Worm (Caenorhabditis elegans) whole organism, L2 larva: ENCODE data around the gene arp-6.

Experiments used
- C34F6.9 ChIP-seq: fragments of 150-350 bp; optimal IDR thresholded peaks from 2 replicates; lab custom pipeline; 2014; ENCODE audit warnings: missing biosample characterization, missing genetic modification characterization
- F13H6.1 ChIP-seq: sonication (generic microtip); optimal IDR thresholded peaks from 2 replicates; lab custom pipeline; 2016; ENCODE audit warnings: missing genetic modification characterization, missing compliant biosample characterization
- R02D3.7 ChIP-seq: fragments of 150-350 bp; optimal IDR thresholded peaks from 2 replicates; lab custom pipeline; 2014; ENCODE audit warnings: missing biosample characterization, missing genetic modification characterization
- ZK546.5 ChIP-seq: sonication (generic microtip); optimal IDR thresholded peaks from 2 replicates; lab custom pipeline; 2017; ENCODE audit warnings: missing biosample characterization, missing genetic modification characterization
- aly-2 ChIP-seq: fragments of 150-350 bp; optimal IDR thresholded peaks from 2 replicates; lab custom pipeline; 2014; ENCODE audit warnings: missing biosample characterization, missing genetic modification characterization
- ama-1 ChIP-seq: fragments of 150-350 bp; optimal IDR thresholded peaks from 2 replicates; lab custom pipeline; 2018; ENCODE audit warnings: inconsistent platforms
- ceh-16 ChIP-seq: fragments of 150-350 bp; optimal IDR thresholded peaks from 2 replicates; lab custom pipeline; 2014; ENCODE audit warnings: missing biosample characterization, missing genetic modification characterization
- ceh-82 ChIP-seq: fragments of 150-350 bp; optimal IDR thresholded peaks from 2 replicates; lab custom pipeline; 2014; ENCODE audit warnings: missing biosample characterization, missing genetic modification characterization
- crh-2 ChIP-seq: sonication (generic microtip); optimal IDR thresholded peaks from 2 replicates; lab custom pipeline; 2017; ENCODE audit warnings: missing biosample characterization, missing genetic modification characterization
- dmd-4 ChIP-seq: sonication (generic microtip); optimal IDR thresholded peaks from 2 replicates; lab custom pipeline; 2017; ENCODE audit warnings: missing biosample characterization, missing genetic modification characterization
- egl-27 ChIP-seq: sonication (generic microtip); optimal IDR thresholded peaks from 3 replicates; lab custom pipeline; 2017; ENCODE audit warnings: missing biosample characterization, missing genetic modification reagents, missing genetic modification characterization
- elt-1 ChIP-seq: fragments of 150-350 bp; optimal IDR thresholded peaks from 2 replicates; lab custom pipeline; 2014; ENCODE audit warnings: missing biosample characterization, missing genetic modification characterization
- elt-3 ChIP-seq: sonication (generic microtip); optimal IDR thresholded peaks from 2 replicates; lab custom pipeline; 2017; ENCODE audit warnings: missing biosample characterization, missing genetic modification characterization
- fos-1 ChIP-seq: fragments of 150-350 bp; optimal IDR thresholded peaks from 2 replicates; lab custom pipeline; 2014; ENCODE audit warnings: missing biosample characterization, missing genetic modification characterization
- gmeb-1 ChIP-seq: fragments of 150-350 bp; optimal IDR thresholded peaks from 2 replicates; lab custom pipeline; 2014; ENCODE audit warnings: missing biosample characterization, missing genetic modification characterization
- lin-11 ChIP-seq: fragments of 150-350 bp; sonication (generic microtip); optimal IDR thresholded peaks from 2 replicates; lab custom pipeline; 2014; ENCODE audit warnings: missing biosample characterization, missing genetic modification characterization, inconsistent platforms, mixed read lengths
- lin-13 ChIP-seq: fragments of 150-350 bp; optimal IDR thresholded peaks from 2 replicates; lab custom pipeline; 2014; ENCODE audit warnings: missing biosample characterization, missing genetic modification reagents, missing genetic modification characterization
- lin-39 ChIP-seq: fragments of 150-350 bp; optimal IDR thresholded peaks from 2 replicates; lab custom pipeline; 2014; ENCODE audit warnings: missing biosample characterization, missing genetic modification reagents, missing genetic modification characterization
- lsy-2 ChIP-seq, 2 experiments: fragments of 150-350 bp in 1 of 2; sonication (generic microtip) in 1 of 2; optimal IDR thresholded peaks; 2 replicates each; lab custom pipeline; 2014 to 2017; ENCODE audit warnings: missing biosample characterization in 2 of 2, missing genetic modification characterization in 2 of 2
- mab-5 ChIP-seq: fragments of 150-350 bp; optimal IDR thresholded peaks from 2 replicates; lab custom pipeline; 2014; ENCODE audit warnings: missing biosample characterization, missing genetic modification characterization
- mbf-1 ChIP-seq: sonication (generic microtip); optimal IDR thresholded peaks from 2 replicates; lab custom pipeline; 2017; ENCODE audit warnings: missing biosample characterization, missing genetic modification characterization
- mdl-1 ChIP-seq, 2 experiments: fragments of 150-350 bp in 1 of 2; sonication (generic microtip) in 1 of 2; optimal IDR thresholded peaks; 2 replicates each; lab custom pipeline; 2017; ENCODE audit warnings: missing biosample characterization in 2 of 2, missing genetic modification characterization in 2 of 2
- nhr-10 ChIP-seq: sonication (generic microtip); optimal IDR thresholded peaks from 2 replicates; lab custom pipeline; 2017; ENCODE audit warnings: missing biosample characterization, missing genetic modification characterization
- nhr-11 ChIP-seq: fragments of 150-350 bp; optimal IDR thresholded peaks from 2 replicates; lab custom pipeline; 2014; ENCODE audit warnings: missing biosample characterization, missing genetic modification characterization
- nhr-12 ChIP-seq: fragments of 150-350 bp; optimal IDR thresholded peaks from 2 replicates; lab custom pipeline; 2014; ENCODE audit warnings: missing biosample characterization, missing genetic modification characterization
- nhr-129 ChIP-seq: fragments of 150-350 bp; optimal IDR thresholded peaks from 2 replicates; lab custom pipeline; 2014; ENCODE audit warnings: missing biosample characterization, missing genetic modification characterization
- nhr-21 ChIP-seq: fragments of 150-350 bp; optimal IDR thresholded peaks from 2 replicates; lab custom pipeline; 2014; ENCODE audit warnings: missing biosample characterization, missing genetic modification characterization
- nhr-23 ChIP-seq: fragments of 150-350 bp; optimal IDR thresholded peaks from 2 replicates; lab custom pipeline; 2014; ENCODE audit warnings: missing biosample characterization, missing genetic modification reagents, missing genetic modification characterization
- nhr-237 ChIP-seq: fragments of 150-350 bp; optimal IDR thresholded peaks from 2 replicates; lab custom pipeline; 2014; ENCODE audit warnings: missing biosample characterization, missing genetic modification characterization
- nhr-25 ChIP-seq: fragments of 150-350 bp; sonication (generic microtip); optimal IDR thresholded peaks from 3 replicates; lab custom pipeline; 2014; ENCODE audit warnings: missing biosample characterization, missing genetic modification characterization
- nhr-6 ChIP-seq: fragments of 150-350 bp; optimal IDR thresholded peaks from 2 replicates; lab custom pipeline; 2014; ENCODE audit warnings: missing biosample characterization, missing genetic modification characterization
- nhr-77 ChIP-seq: fragments of 150-350 bp; optimal IDR thresholded peaks from 2 replicates; lab custom pipeline; 2014; ENCODE audit warnings: missing biosample characterization, missing genetic modification characterization
- peb-1 ChIP-seq: fragments of 150-350 bp; optimal IDR thresholded peaks from 2 replicates; lab custom pipeline; 2014; ENCODE audit warnings: missing biosample characterization, missing genetic modification characterization
- sem-4 ChIP-seq: fragments of 150-350 bp; optimal IDR thresholded peaks from 2 replicates; lab custom pipeline; 2014; ENCODE audit warnings: missing biosample characterization, missing genetic modification reagents, missing genetic modification characterization
- skn-1 ChIP-seq: sonication (generic microtip); optimal IDR thresholded peaks from 2 replicates; lab custom pipeline; 2017; ENCODE audit warnings: missing biosample characterization, missing genetic modification characterization
- sma-3 ChIP-seq: sonication (generic microtip); optimal IDR thresholded peaks from 2 replicates; lab custom pipeline; 2016; ENCODE audit warnings: missing genetic modification reagents, missing genetic modification characterization, missing compliant biosample characterization
- sma-9 ChIP-seq, 2 experiments: fragments of 150-350 bp in 1 of 2; sonication (generic microtip) in 1 of 2; optimal IDR thresholded peaks; 2 replicates each; lab custom pipeline; 2014 to 2016; ENCODE audit warnings: missing genetic modification characterization in 2 of 2, mild to moderate bottlenecking in 1 of 2, missing biosample characterization in 1 of 2, missing compliant biosample characterization in 1 of 2, missing genetic modification reagents in 1 of 2, moderate library complexity in 1 of 2
- snpc-4 ChIP-seq: fragments of 150-350 bp; optimal IDR thresholded peaks from 2 replicates; lab custom pipeline; 2014; ENCODE audit warnings: missing biosample characterization, missing genetic modification characterization
- unc-39 ChIP-seq: fragments of 150-350 bp; optimal IDR thresholded peaks from 2 replicates; lab custom pipeline; 2014; ENCODE audit warnings: missing biosample characterization, missing genetic modification characterization
- unc-55 ChIP-seq: fragments of 150-350 bp; sonication (generic microtip); optimal IDR thresholded peaks from 3 replicates; lab custom pipeline; 2014; ENCODE audit warnings: missing biosample characterization, missing genetic modification reagents, missing genetic modification characterization
- ztf-1 ChIP-seq: fragments of 200-800 bp; sonication (Bioruptor generic); conservative IDR thresholded peaks from 2 replicates; pipeline ENCODE4 v1.3.6; 2022; ENCODE audit warnings: missing genetic modification characterization, missing compliant biosample characterization
- ztf-11 ChIP-seq: sonication (generic microtip); optimal IDR thresholded peaks from 2 replicates; lab custom pipeline; 2017; ENCODE audit warnings: missing biosample characterization, missing genetic modification characterization
- ztf-4 ChIP-seq: fragments of 150-350 bp; optimal IDR thresholded peaks from 2 replicates; lab custom pipeline; 2014; ENCODE audit warnings: missing biosample characterization, missing genetic modification characterization

Gene arp-6

DNA sequence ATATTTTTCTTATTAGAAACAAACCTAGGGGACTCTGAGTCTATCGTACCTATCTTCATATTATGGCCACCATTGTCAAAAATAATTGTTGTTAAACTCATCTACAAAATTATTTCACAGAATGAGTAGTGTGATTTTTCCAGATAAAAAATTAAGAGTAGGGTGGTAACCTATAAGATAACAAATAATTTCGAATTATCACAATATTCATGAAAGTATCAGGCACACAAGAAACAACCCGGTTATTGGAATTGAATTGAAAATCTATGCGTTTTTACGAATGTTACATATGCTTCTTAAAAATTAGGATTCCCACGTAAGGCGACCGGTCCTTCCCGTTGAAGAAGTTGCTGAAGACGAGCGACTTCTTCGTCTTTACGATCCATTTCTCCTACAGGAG lies at the start of gene arp-6:
TSS of gene arp-6 (minus strand) at position 101 of the 400 bp plus-strand sequence.
- no peak for TF ChIP-seq ama-1 (lab: Kevin White, UChicago)
- no peak for TF ChIP-seq ceh-16 (tag; lab: Kevin White, UChicago)
- TF ChIP-seq sma-9 (GFP tag; optimal IDR thresholded peaks at IDR 0.05; lab: Kevin White, UChicago), result no peak
- no peak for TF ChIP-seq sma-9 (tag; optimal IDR thresholded peaks at IDR 0.05; lab: Kevin White, UChicago)
- no peak for TF ChIP-seq mbf-1 (tag; lab: Kevin White, UChicago)

DNA sequence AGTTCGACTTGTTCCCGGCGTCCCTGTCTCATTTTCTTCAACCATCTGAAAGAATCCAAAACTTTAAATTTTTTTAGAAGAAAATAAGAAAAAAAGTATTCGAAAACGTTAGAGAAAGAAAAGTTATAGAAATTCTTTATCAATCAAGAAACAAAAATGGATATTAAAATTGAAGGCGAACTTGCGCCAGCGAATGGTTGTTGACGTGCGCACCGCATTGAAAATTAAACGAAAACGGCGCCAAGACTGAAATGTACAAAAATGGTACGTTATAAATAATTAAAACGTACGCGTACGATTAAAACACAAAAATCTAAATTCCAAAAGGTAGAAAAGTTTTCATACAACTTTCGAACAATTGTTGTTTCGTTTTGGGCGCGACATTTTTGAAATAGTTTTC lies 49.7 kb upstream of the arp-6 start, which contains the start of gene K02C4.3:
TSS of gene K02C4.3 (minus strand) at position 51 of the 400 bp plus-strand sequence.
- TF ChIP-seq sem-4 (peak; percentile 24), aly-2 (tag; lab: Kevin White, UChicago) (no peak), ceh-82 (tag; lab: Kevin White, UChicago) (no peak), nhr-11 (no peak), sma-3 (GFP tag; lab: Kevin White, UChicago) (peak; percentile 63), C34F6.9 (tag; lab: Kevin White, UChicago) (peak; percentile 81), unc-55 (peak; percentile 69), lsy-2 (tag; optimal IDR thresholded peaks at IDR 0.05; lab: Kevin White, UChicago) (peak; percentile 61 to 87), peb-1 (tag; lab: Kevin White, UChicago) (no peak), F13H6.1 (peak; percentile 55), nhr-21 (tag; lab: Kevin White, UChicago) (peak; percentile 51), nhr-25 (tag; lab: Kevin White, UChicago) (peak; percentile 66), ztf-11 (tag; lab: Kevin White, UChicago) (no peak), snpc-4 (peak; percentile 87), lin-39 (tag; lab: Kevin White, UChicago) (no peak), R02D3.7 (tag; lab: Kevin White, UChicago) (no peak), sma-9 (GFP tag; optimal IDR thresholded peaks at IDR 0.05; lab: Kevin White, UChicago) (peak; percentile 80), sma-9 (tag; optimal IDR thresholded peaks at IDR 0.05; lab: Kevin White, UChicago) (no peak), unc-39 (tag; lab: Kevin White, UChicago) (no peak), gmeb-1 (tag; lab: Kevin White, UChicago) (peak; percentile 92), lin-13 (peak; percentile 65), crh-2 (peak; percentile 83), nhr-6 (tag; lab: Kevin White, UChicago) (peak; percentile 16), nhr-129 (peak; percentile 64), fos-1 (tag; lab: Kevin White, UChicago) (peak; percentile 53), ztf-4 (tag; lab: Kevin White, UChicago) (peak; percentile 51), nhr-77 (tag; lab: Kevin White, UChicago) (no peak), mab-5 (peak; percentile 40), lin-11 (peak; percentile 52), nhr-237 (tag; lab: Kevin White, UChicago) (no peak), ama-1 (lab: Kevin White, UChicago) (no peak), egl-27 (tag; lab: Kevin White, UChicago) (no peak)
- TF ChIP-seq, all 48 proteins: peak for 19

DNA sequence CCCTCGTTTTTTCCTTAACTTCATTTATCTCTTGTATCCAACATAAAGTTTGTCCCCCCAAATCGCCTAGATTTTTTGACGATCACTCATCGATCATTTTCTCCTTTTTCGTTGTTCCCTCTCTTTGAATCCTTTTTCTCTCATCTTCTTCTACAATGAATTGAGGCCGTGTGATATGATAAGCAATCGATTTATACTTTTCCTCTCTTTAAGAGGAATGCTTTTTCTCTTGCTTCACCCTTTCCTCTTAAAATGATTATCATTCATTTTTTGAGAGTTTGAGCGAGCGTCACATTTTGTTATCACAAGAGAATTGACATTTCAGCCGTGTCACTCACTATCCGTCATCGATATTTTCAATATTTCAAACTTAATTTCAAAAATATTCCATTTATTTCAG lies 40.9 kb upstream of the arp-6 start, which contains the start of gene K02C4.5:
TSS of gene K02C4.5 (plus strand) at position 395 of the 400 bp plus-strand sequence.
- TF ChIP-seq crh-2 (peak; percentile 48), gmeb-1 (tag; lab: Kevin White, UChicago) (no peak), skn-1 (tag; lab: Kevin White, UChicago) (peak; percentile 11), fos-1 (tag; lab: Kevin White, UChicago) (peak; percentile 98)
- TF ChIP-seq, all 48 proteins: peak for 3

DNA sequence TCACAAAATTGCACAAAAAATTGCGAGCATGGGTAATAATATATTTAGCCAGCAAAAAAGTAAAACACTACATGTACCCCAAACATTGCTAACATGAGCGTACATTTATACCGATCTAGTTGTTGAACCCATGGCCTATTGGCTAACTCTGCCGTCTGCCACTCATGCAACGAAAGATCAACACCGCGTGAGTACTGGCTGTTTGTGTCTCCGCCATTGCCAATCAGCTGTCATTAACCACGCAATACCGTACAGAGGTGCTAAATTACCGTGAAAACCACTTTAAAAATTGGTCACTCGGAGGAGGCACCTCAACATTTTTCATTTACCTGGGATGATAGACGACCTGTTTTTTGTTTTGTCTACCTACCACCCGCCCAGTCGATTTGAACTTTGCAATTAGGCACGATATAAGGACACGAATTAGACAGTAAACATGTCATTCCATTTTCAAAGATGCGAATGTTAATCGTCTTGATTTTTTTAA lies 38.2 kb upstream of the arp-6 start, which contains the start of gene K02C4.2:
TSS of gene K02C4.2 (plus strand) at position 437 of the 487 bp plus-strand sequence.
- TF ChIP-seq peb-1 (tag; lab: Kevin White, UChicago), result no peak
- TF ChIP-seq C34F6.9 (tag; lab: Kevin White, UChicago), result peak; percentile 61
- peak; percentile 78 for TF ChIP-seq sma-9 (GFP tag; optimal IDR thresholded peaks at IDR 0.05; lab: Kevin White, UChicago)
- TF ChIP-seq sma-9 (tag; optimal IDR thresholded peaks at IDR 0.05; lab: Kevin White, UChicago), result no peak
- TF ChIP-seq nhr-25 (tag; lab: Kevin White, UChicago), result peak; percentile 73
- TF ChIP-seq lin-39 (tag; lab: Kevin White, UChicago), result no peak
- no peak for TF ChIP-seq skn-1 (tag; lab: Kevin White, UChicago)
- TF ChIP-seq nhr-10 (tag; lab: Kevin White, UChicago), result no peak
- TF ChIP-seq lsy-2 (tag; optimal IDR thresholded peaks at IDR 0.05; lab: Kevin White, UChicago), result peak; percentile 12 to 73
- peak; percentile 45 for TF ChIP-seq unc-55
- no peak for TF ChIP-seq egl-27 (tag; lab: Kevin White, UChicago)
- no peak for TF ChIP-seq ceh-82 (tag; lab: Kevin White, UChicago)
- TF ChIP-seq mab-5, result no peak
- no peak for TF ChIP-seq R02D3.7 (tag; lab: Kevin White, UChicago)
- peak; percentile 69 for TF ChIP-seq sem-4
- no peak for TF ChIP-seq nhr-23
- TF ChIP-seq lin-13, result peak; percentile 50
- no peak for TF ChIP-seq nhr-12 (tag; lab: Kevin White, UChicago)
- peak; percentile 74 for TF ChIP-seq gmeb-1 (tag; lab: Kevin White, UChicago)
- TF ChIP-seq mbf-1 (tag; lab: Kevin White, UChicago), result no peak
- TF ChIP-seq dmd-4 (tag; lab: Kevin White, UChicago), result no peak
- TF ChIP-seq aly-2 (tag; lab: Kevin White, UChicago), result no peak
- no peak for TF ChIP-seq ZK546.5
- TF ChIP-seq ztf-11 (tag; lab: Kevin White, UChicago), result no peak
- TF ChIP-seq elt-1 (tag; lab: Kevin White, UChicago), result no peak
- peak; percentile 81 for TF ChIP-seq sma-3 (GFP tag; lab: Kevin White, UChicago)
- TF ChIP-seq mdl-1 (tag; optimal IDR thresholded peaks at IDR 0.05; lab: Kevin White, UChicago), result peak in 1 of 2 experiments; percentile 9
- no peak for TF ChIP-seq nhr-237 (tag; lab: Kevin White, UChicago)
- TF ChIP-seq ztf-1 (GFP tag; lab: Robert Waterston, UW), result no peak
- TF ChIP-seq F13H6.1, result peak; percentile 66
- no peak for TF ChIP-seq elt-3 (tag; lab: Kevin White, UChicago)
- peak; percentile 16 for TF ChIP-seq nhr-77 (tag; lab: Kevin White, UChicago)
- TF ChIP-seq ceh-16 (tag; lab: Kevin White, UChicago), result peak; percentile 57
- peak; percentile 80 for TF ChIP-seq crh-2
